Worm (Caenorhabditis elegans) whole organism, early embryonic: ENCODE results near the gene F27D9.7.

Experiments
- aly-1 ChIP-seq: sonication (generic microtip); optimal IDR thresholded peaks from 2 replicates; lab custom pipeline; 2016; ENCODE audit warnings: missing genetic modification characterization, missing compliant biosample characterization
- ama-1 ChIP-seq: fragments of 150-350 bp; optimal IDR thresholded peaks from 2 replicates; lab custom pipeline; 2014
- ceh-13 ChIP-seq: fragments of 200-800 bp; sonication (Bioruptor generic); optimal IDR thresholded peaks from 2 replicates; lab custom pipeline; 2018; ENCODE audit warnings: mild to moderate bottlenecking, missing genetic modification characterization, missing compliant biosample characterization
- ceh-36 ChIP-seq: sonication (generic microtip); optimal IDR thresholded peaks from 2 replicates; lab custom pipeline; 2016; ENCODE audit warnings: missing genetic modification characterization, inconsistent platforms, missing compliant biosample characterization
- ets-7 ChIP-seq: sonication (generic microtip); optimal IDR thresholded peaks from 2 replicates; lab custom pipeline; 2016; ENCODE audit warnings: missing genotype, missing genetic modification characterization, missing compliant biosample characterization
- hmbx-1 ChIP-seq: sonication (generic microtip); optimal IDR thresholded peaks from 2 replicates; lab custom pipeline; 2016; ENCODE audit warnings: mild to moderate bottlenecking, missing genetic modification characterization, missing compliant biosample characterization
- hmg-4 ChIP-seq: fragments of 200-800 bp; sonication (Bioruptor generic); optimal IDR thresholded peaks from 2 replicates; lab custom pipeline; 2018; ENCODE audit warnings: mild to moderate bottlenecking, missing genetic modification characterization, missing compliant biosample characterization
- hnd-1 ChIP-seq: sonication (generic microtip); optimal IDR thresholded peaks from 2 replicates; lab custom pipeline; 2016; ENCODE audit warnings: missing genetic modification characterization, missing compliant biosample characterization
- scrt-1 ChIP-seq: fragments of 200-800 bp; sonication (Bioruptor generic); IDR thresholded peaks from 2 replicates; pipeline ENCODE4 v1.3.6; 2022; ENCODE audit warnings: missing genetic modification characterization, missing compliant biosample characterization
- tbx-37 ChIP-seq: fragments of 200-800 bp; sonication (Bioruptor generic); conservative IDR thresholded peaks from 2 replicates; pipeline ENCODE4 v1.3.6; 2022; ENCODE audit warnings: missing genetic modification reagents, missing genetic modification characterization, missing compliant biosample characterization
- tra-4 ChIP-seq: sonication (generic microtip); optimal IDR thresholded peaks from 2 replicates; lab custom pipeline; 2017; ENCODE audit warnings: missing genetic modification characterization, missing compliant biosample characterization

DNA sequence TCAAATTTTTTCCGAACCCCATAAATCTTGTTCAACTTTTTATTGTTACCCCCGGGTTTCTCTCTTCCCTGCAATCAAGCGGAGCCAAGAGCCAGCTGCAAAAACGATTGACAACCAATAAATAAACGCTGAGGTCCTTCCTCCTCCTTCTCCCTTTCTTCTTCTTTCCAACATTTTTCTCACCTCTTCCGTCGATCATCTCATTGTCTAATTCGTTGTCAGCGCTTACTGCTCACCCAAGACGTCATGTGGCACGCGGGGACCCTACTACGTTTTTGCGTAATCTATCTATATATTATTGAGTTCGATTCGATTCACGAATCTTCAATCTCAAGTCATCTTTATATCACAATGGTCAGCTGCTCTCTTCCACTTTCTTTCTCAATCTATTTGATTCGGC, 44.9 kb upstream of the F27D9.7 start:
- TF ChIP-seq ama-1 = no peak
- no peak for TF ChIP-seq tbx-37 (GFP tag; lab: Robert Waterston, UW)
- no peak for TF ChIP-seq ceh-36 (tag; lab: Kevin White, UChicago)
- TF ChIP-seq aly-1 = no peak
- no peak for TF ChIP-seq hnd-1 (tag; lab: Kevin White, UChicago)
- TF ChIP-seq ets-7 (tag; lab: Kevin White, UChicago) = no peak
- no peak for TF ChIP-seq tra-4 (tag; lab: Kevin White, UChicago)
- TF ChIP-seq hmbx-1 (tag; lab: Kevin White, UChicago) = no peak
- TF ChIP-seq hmg-4 = no peak
- no peak for TF ChIP-seq scrt-1 (GFP tag; lab: Robert Waterston, UW)
- TF ChIP-seq ceh-13 = no peak
